Worm (Caenorhabditis elegans) whole organism, young adult: ENCODE results near the gene F56C9.3.

ENCODE experiments used
- B0035.1 ChIP-seq: sonication (generic microtip); optimal IDR thresholded peaks from 2 replicates; lab custom pipeline; 2016; ENCODE audit warnings: missing genetic modification characterization, mild to moderate bottlenecking, missing compliant biosample characterization, missing genotype, missing genetic modification reagents
- F49E8.2 ChIP-seq: sonication (generic microtip); optimal IDR thresholded peaks from 3 replicates; lab custom pipeline; 2017; ENCODE audit warnings: missing genetic modification characterization, mild to moderate bottlenecking, missing compliant biosample characterization, antibody characterized with exemption, moderate library complexity; ENCODE audit not compliant: insufficient read depth
- F52B5.7 ChIP-seq: sonication (generic microtip); optimal IDR thresholded peaks from 2 replicates; lab custom pipeline; 2016; ENCODE audit warnings: mild to moderate bottlenecking, missing genetic modification characterization, missing compliant biosample characterization
- F57C9.4 ChIP-seq: sonication (generic microtip); optimal IDR thresholded peaks from 2 replicates; lab custom pipeline; 2017; ENCODE audit warnings: mild to moderate bottlenecking, missing genetic modification characterization, missing compliant biosample characterization
- T26A5.8 ChIP-seq: sonication (generic microtip); optimal IDR thresholded peaks from 2 replicates; lab custom pipeline; 2016; ENCODE audit warnings: missing genetic modification characterization, missing compliant biosample characterization
- Y67H2A.10 ChIP-seq: fragments of 200-800 bp; sonication (Bioruptor generic); conservative IDR thresholded peaks from 2 replicates; pipeline ENCODE4 v1.3.6; 2022; ENCODE audit warnings: missing genetic modification reagents, missing genetic modification characterization, missing compliant biosample characterization
- Y79H2A.3 ChIP-seq: fragments of 200-800 bp; sonication (Bioruptor generic); conservative IDR thresholded peaks from 2 replicates; pipeline ENCODE4 v1.3.6; 2022; ENCODE audit warnings: missing genetic modification reagents, missing genetic modification characterization, missing compliant biosample characterization
- ama-1 ChIP-seq, 3 experiments: fragments of 150-350 bp in 1 of 3; sonication (generic microtip) in 2 of 3; optimal IDR thresholded peaks; 2 replicates each; lab custom pipeline; 2014 to 2018; ENCODE audit warnings: missing biosample characterization in 2 of 3, missing genetic modification characterization in 2 of 3, missing genetic modification reagents in 2 of 3
- hmg-20 ChIP-seq: fragments of 200-800 bp; sonication (Bioruptor generic); IDR thresholded peaks from 2 replicates; pipeline ENCODE4 v1.3.6; 2022; ENCODE audit warnings: missing genetic modification reagents, missing genetic modification characterization, missing compliant biosample characterization
- hsf-1 ChIP-seq: fragments of 200-800 bp; sonication (Bioruptor generic); IDR thresholded peaks from 2 replicates; pipeline ENCODE4 v1.3.6; 2022; ENCODE audit warnings: missing genetic modification reagents, missing genetic modification characterization, missing compliant biosample characterization
- let-526 ChIP-seq: fragments of 200-800 bp; sonication (Bioruptor generic); IDR thresholded peaks from 2 replicates; pipeline ENCODE4 v1.3.6; 2022; ENCODE audit warnings: missing genetic modification reagents, missing genetic modification characterization, missing compliant biosample characterization
- lir-1 ChIP-seq: fragments of 200-800 bp; sonication (Bioruptor generic); conservative IDR thresholded peaks from 2 replicates; pipeline ENCODE4 v1.3.6; 2022; ENCODE audit warnings: missing genetic modification reagents, missing genetic modification characterization, missing compliant biosample characterization
- snpc-4 ChIP-seq, 5 experiments: fragments of 150-350 bp in 1 of 5; sonication (generic microtip) in 4 of 5; optimal IDR thresholded peaks; 2 replicates each; lab custom pipeline; 2014 to 2018; ENCODE audit warnings: missing genetic modification characterization in 5 of 5, missing biosample characterization in 3 of 5, antibody characterized with exemption in 2 of 5, mild to moderate bottlenecking in 2 of 5, missing compliant biosample characterization in 2 of 5, missing genotype in 2 of 5, moderate library complexity in 2 of 5, missing genetic modification reagents in 1 of 5
- ztf-25 ChIP-seq: fragments of 200-800 bp; sonication (Bioruptor generic); IDR thresholded peaks from 2 replicates; pipeline ENCODE4 v1.3.6; 2022; ENCODE audit warnings: missing genetic modification reagents, missing genetic modification characterization, missing compliant biosample characterization

- TF ChIP-seq ama-1 (optimal IDR thresholded peaks at IDR 0.05; lab: Kevin White, UChicago) (no peak), ama-1 (GFP tag; optimal IDR thresholded peaks at IDR 0.05; lab: Kevin White, UChicago) (no peak), hmg-20 (GFP tag; lab: Robert Waterston, UW) (no peak), F49E8.2 (tag; lab: Kevin White, UChicago) (no peak), snpc-4 (GFP tag; optimal IDR thresholded peaks at IDR 0.05; lab: Kevin White, UChicago) (no peak), snpc-4 (tag; optimal IDR thresholded peaks at IDR 0.05; lab: Kevin White, UChicago) (no peak), F52B5.7 (tag; lab: Kevin White, UChicago) (no peak), Y79H2A.3 (GFP tag; lab: Robert Waterston, UW) (no peak), let-526 (no peak), F57C9.4 (no peak), Y67H2A.10 (GFP tag; lab: Robert Waterston, UW) (no peak), lir-1 (GFP tag; lab: Robert Waterston, UW) (no peak), B0035.1 (tag; lab: Kevin White, UChicago) (no peak), ztf-25 (GFP tag; lab: Robert Waterston, UW) (no peak), T26A5.8 (no peak), hsf-1 (GFP tag; lab: Robert Waterston, UW) (no peak)
Measured at ce11 chrIII:7343389-7343788, 32.3 kb downstream of the F56C9.3 start, which contains the start of gene F08F8.6.
